Worm (Caenorhabditis elegans): ENCODE data around the gene aqp-7.

The aqp-7 gene

DNA sequence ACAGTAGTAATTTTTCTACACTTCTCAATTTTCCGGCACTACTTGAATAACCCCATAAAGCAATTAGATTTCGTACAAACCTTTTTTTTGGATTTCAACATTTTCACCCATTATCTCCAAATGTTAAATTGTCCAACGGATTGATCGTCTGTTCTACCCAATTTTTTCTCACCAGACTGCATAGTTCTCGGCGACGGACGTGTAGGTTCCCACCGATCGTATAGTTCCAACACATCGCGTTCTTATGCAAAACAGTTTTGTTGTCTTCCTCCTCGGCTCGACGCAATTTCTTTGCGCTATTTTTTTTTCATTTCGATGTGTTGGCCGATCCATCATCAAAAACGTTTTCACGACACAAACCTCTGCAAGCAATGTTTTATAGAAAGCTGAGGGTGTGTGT, 21.2 kb upstream of the aqp-7 start, which contains the start of gene Y41G9A.6:
TSS of gene Y41G9A.6 (minus strand) at position 101 of the 400 bp plus-strand sequence.
- TF ChIP-seq lin-32 (GFP tag; optimal IDR thresholded peaks at IDR 0.05): no peak
- TF ChIP-seq unc-120 (tag; optimal IDR thresholded peaks at IDR 0.05; ENCODE audit: poor library complexity, severe bottlenecking): no peak
- no peak for TF ChIP-seq snpc-4 (tag; optimal IDR thresholded peaks at IDR 0.05)
- no peak for TF ChIP-seq hlh-1 (tag; optimal IDR thresholded peaks at IDR 0.05)
- TF ChIP-seq nhr-2 (tag; optimal IDR thresholded peaks at IDR 0.05): no peak
- TF ChIP-seq M03D4.4 (tag; optimal IDR thresholded peaks at IDR 0.05): no peak
- TF ChIP-seq nhr-28 (tag; optimal IDR thresholded peaks at IDR 0.05): no peak
- no peak for TF ChIP-seq nhr-12 (tag; optimal IDR thresholded peaks at IDR 0.05)
- TF ChIP-seq mls-2 (tag; optimal IDR thresholded peaks at IDR 0.05): no peak
- no peak for TF ChIP-seq ceh-39 (tag; optimal IDR thresholded peaks at IDR 0.05)
- no peak for TF ChIP-seq ces-1 (GFP tag; optimal IDR thresholded peaks at IDR 0.05)
- no peak for TF ChIP-seq bed-3 (GFP tag; optimal IDR thresholded peaks at IDR 0.05)
- TF ChIP-seq mab-5 (tag; optimal IDR thresholded peaks at IDR 0.05): no peak
- TF ChIP-seq elt-1 (tag; optimal IDR thresholded peaks at IDR 0.05; ENCODE audit: borderline replicate concordance, insufficient read depth): no peak
- TF ChIP-seq lsy-2 (tag; optimal IDR thresholded peaks at IDR 0.05): no peak
- TF ChIP-seq mep-1 (tag; optimal IDR thresholded peaks at IDR 0.05): no peak
- no peak for TF ChIP-seq ztf-11 (tag; optimal IDR thresholded peaks at IDR 0.05)
- TF ChIP-seq pha-4 (tag; optimal IDR thresholded peaks at IDR 0.05): no peak
- TF ChIP-seq blmp-1 (tag; optimal IDR thresholded peaks at IDR 0.05): no peak

- no peak for TF ChIP-seq bed-3 (GFP tag; optimal IDR thresholded peaks at IDR 0.05)
- no peak for TF ChIP-seq unc-39 (tag; optimal IDR thresholded peaks at IDR 0.05)
Observed at ce11 chrX:3009190-3009589, 15.7 kb upstream of the aqp-7 start, which contains the start of gene Y48D7A.1. Gene Y48D7A.1, plus strand, starts transcription at chrX:3009490.

- TF ChIP-seq ces-1 (GFP tag; optimal IDR thresholded peaks at IDR 0.05) (no peak), mep-1 (tag; optimal IDR thresholded peaks at IDR 0.05) (no peak), sptf-1 (tag; optimal IDR thresholded peaks at IDR 0.05) (no peak), bed-3 (GFP tag; optimal IDR thresholded peaks at IDR 0.05) (no peak), lsy-2 (tag; optimal IDR thresholded peaks at IDR 0.05) (no peak), ham-2 (GFP tag; optimal IDR thresholded peaks at IDR 0.05) (no peak), nhr-12 (tag; optimal IDR thresholded peaks at IDR 0.05) (no peak), nhr-76 (tag; optimal IDR thresholded peaks at IDR 0.05) (no peak), lin-13 (tag; optimal IDR thresholded peaks at IDR 0.05) (no peak), flh-1 (GFP tag; optimal IDR thresholded peaks at IDR 0.05) (no peak), nhr-237 (tag; optimal IDR thresholded peaks at IDR 0.05) (no peak), elt-1 (tag; optimal IDR thresholded peaks at IDR 0.05; ENCODE audit: borderline replicate concordance, insufficient read depth) (no peak), cnd-1 (tag; optimal IDR thresholded peaks at IDR 0.05) (no peak)
Observed at ce11 chrX:3018505-3018996, 6.3 kb upstream of the aqp-7 start, which contains the start of gene flp-18. Gene flp-18, minus strand, starts transcription at chrX:3018555.

DNA sequence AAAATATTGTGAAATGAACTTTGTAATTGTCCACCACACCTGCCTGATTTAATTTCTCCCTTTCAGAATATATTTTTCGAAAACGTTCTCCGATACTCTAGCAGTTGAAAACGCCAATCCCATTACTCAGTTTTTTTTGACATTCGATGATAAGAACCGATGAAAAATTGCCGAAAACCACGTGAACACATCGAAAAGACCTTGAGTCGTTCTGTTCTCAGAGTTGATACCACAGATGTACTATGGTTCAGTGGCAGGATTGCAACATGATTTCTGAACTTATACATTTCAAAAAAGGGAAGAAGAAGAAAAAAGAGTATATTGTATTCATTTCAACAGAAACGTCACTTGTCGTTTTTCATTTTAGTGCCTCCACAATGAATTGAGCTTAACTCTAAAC, 4.9 kb upstream of the aqp-7 start:
- TF ChIP-seq hlh-1 (tag; optimal IDR thresholded peaks at IDR 0.05) (no peak), elt-3 (tag; optimal IDR thresholded peaks at IDR 0.05) (no peak), blmp-1 (tag; optimal IDR thresholded peaks at IDR 0.05) (no peak), mep-1 (tag; optimal IDR thresholded peaks at IDR 0.05) (no peak), lsy-2 (tag; optimal IDR thresholded peaks at IDR 0.05) (no peak), mab-5 (tag; optimal IDR thresholded peaks at IDR 0.05) (no peak), tbx-8 (GFP tag; optimal IDR thresholded peaks at IDR 0.05) (no peak), nhr-76 (tag; optimal IDR thresholded peaks at IDR 0.05) (no peak), unc-62 (GFP tag; optimal IDR thresholded peaks at IDR 0.05) (no peak), pha-4 (tag; optimal IDR thresholded peaks at IDR 0.05) (no peak), ceh-39 (tag; optimal IDR thresholded peaks at IDR 0.05) (no peak), unc-39 (tag; optimal IDR thresholded peaks at IDR 0.05) (no peak)

- TF ChIP-seq cnd-1 (tag; optimal IDR thresholded peaks at IDR 0.05): no peak
- no peak for TF ChIP-seq mep-1 (tag; optimal IDR thresholded peaks at IDR 0.05)
- peak; percentile 3 for TF ChIP-seq hlh-1 (tag; optimal IDR thresholded peaks at IDR 0.05)
- no peak for TF ChIP-seq zip-8 (tag; optimal IDR thresholded peaks at IDR 0.05)
- TF ChIP-seq snpc-4 (tag; optimal IDR thresholded peaks at IDR 0.05): no peak
Observed at ce11 chrX:3021466-3021865, 3.4 kb upstream of the aqp-7 start.
